Worm (Caenorhabditis elegans): Measurements from ENCODE around the gene Y1A5A.1.

DNA sequence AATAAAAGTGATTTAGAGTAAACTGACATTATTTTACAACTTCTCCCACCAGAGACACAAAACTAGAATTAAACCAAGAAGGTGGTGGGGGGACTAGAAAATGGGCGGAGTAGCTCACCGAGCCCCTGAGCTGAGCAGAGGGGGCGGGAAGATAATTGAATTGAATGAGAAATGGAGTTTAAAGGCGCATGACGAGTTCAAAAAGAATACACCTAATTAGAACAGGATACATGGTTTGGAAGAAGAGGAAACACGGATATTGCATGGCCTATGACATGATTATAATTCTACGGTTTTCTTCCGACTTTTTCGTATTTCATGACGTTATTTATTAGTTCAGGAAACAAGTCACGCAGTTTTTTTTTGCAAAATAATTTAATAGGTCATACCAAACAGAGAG, 41.6 kb upstream of the Y1A5A.1 start, which contains the start of gene T02C12.5:
- no peak for TF ChIP-seq nfya-1 (tag; optimal IDR thresholded peaks at IDR 0.05; ENCODE audit: borderline replicate concordance, insufficient read depth)
- no peak for TF ChIP-seq ztf-25 (GFP tag; IDR thresholded peaks at IDR 0.05)
